Fruit fly (Drosophila melanogaster): ENCODE data around the gene Syn1.

DNA sequence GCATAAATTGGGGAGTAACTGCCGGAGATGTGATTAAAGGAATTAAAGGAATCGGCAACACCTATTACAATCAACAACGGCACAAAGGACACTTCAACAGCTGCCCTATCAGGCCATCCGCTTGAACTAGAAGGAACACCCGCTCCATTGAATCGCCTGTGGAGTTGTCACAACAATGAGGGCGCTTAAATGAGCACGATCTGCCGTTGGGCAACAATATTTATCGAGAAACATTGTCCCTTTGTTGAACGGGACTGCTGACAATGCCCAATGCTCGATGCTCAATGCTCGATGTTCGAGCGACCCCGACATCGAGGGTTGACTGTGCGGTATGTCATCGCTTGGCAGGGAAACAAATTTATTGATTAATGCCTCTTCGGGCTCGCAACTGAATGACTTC, 17.5 kb upstream of the Syn1 start:
- TF ChIP-seq tj (GFP tag; optimal IDR thresholded peaks at IDR 0.05) (no peak), kay (GFP tag; ENCODE audit: borderline replicate concordance) (no peak), bab1 (GFP tag; optimal IDR thresholded peaks at IDR 0.05) (no peak), CG1620 (GFP tag; optimal IDR thresholded peaks at IDR 0.05) (no peak), CG14711 (tag; optimal IDR thresholded peaks at IDR 0.05) (no peak), CG7101 (tag; optimal IDR thresholded peaks at IDR 0.05) (no peak), Hr96 (GFP tag; optimal IDR thresholded peaks at IDR 0.05) (no peak)
